Fruit fly (Drosophila melanogaster) whole organism, pupa: Measurements from ENCODE around the gene Arpc2.
A peak's percentile ranks its signal among the peaks of the same experiment; 100 is the strongest.

Source experiments
- CG10348 ChIP-seq: fragments of 200-800 bp; sonication (Bioruptor generic); IDR thresholded peaks from 2 replicates; pipeline ENCODE4 v1.3.6; 2022; ENCODE audit warnings: missing biosample characterization, missing genetic modification characterization
- CG12605 ChIP-seq: fragments of 200-800 bp; sonication (Bioruptor generic); IDR thresholded peaks from 2 replicates; pipeline ENCODE4 v1.3.6; 2022; ENCODE audit warnings: missing biosample characterization, missing genetic modification characterization
- CG13204 ChIP-seq: fragments of 200-800 bp; sonication (Bioruptor generic); optimal IDR thresholded peaks from 2 replicates; lab custom pipeline; 2018; ENCODE audit warnings: missing biosample characterization, mild to moderate bottlenecking, missing genetic modification characterization, moderate library complexity
- CG14655 ChIP-seq: fragments of 200-800 bp; sonication (Bioruptor generic); optimal IDR thresholded peaks from 3 replicates; lab custom pipeline; 2017; ENCODE audit warnings: mild to moderate bottlenecking, missing biosample characterization, missing genetic modification reagents, missing genetic modification characterization
- CG15710 ChIP-seq: fragments of 200-800 bp; sonication (Bioruptor generic); optimal IDR thresholded peaks from 2 replicates; lab custom pipeline; 2018; ENCODE audit warnings: missing biosample characterization, mild to moderate bottlenecking, missing genetic modification characterization, moderate library complexity
- CG17806 ChIP-seq: fragments of 200-800 bp; sonication (Bioruptor generic); optimal IDR thresholded peaks from 2 replicates; lab custom pipeline; 2018; ENCODE audit warnings: missing biosample characterization, mild to moderate bottlenecking, missing genetic modification characterization, moderate library complexity
- CG32121 ChIP-seq: fragments of 200-800 bp; sonication (Bioruptor generic); IDR thresholded peaks from 2 replicates; pipeline ENCODE4 v1.3.6; 2022; ENCODE audit warnings: missing biosample characterization, missing genetic modification characterization
- CG34367 ChIP-seq: fragments of 200-800 bp; sonication (Bioruptor generic); optimal IDR thresholded peaks from 2 replicates; lab custom pipeline; 2018; ENCODE audit warnings: missing biosample characterization, mild to moderate bottlenecking, missing genetic modification characterization
- CG4496 ChIP-seq: fragments of 200-800 bp; sonication (Bioruptor generic); IDR thresholded peaks from 3 replicates; pipeline ENCODE4 v1.3.6; 2022; ENCODE audit warnings: missing biosample characterization, missing genetic modification characterization
- CG8159 ChIP-seq: fragments of 200-800 bp; sonication (Bioruptor generic); optimal IDR thresholded peaks from 3 replicates; lab custom pipeline; 2018; ENCODE audit warnings: missing biosample characterization, mild to moderate bottlenecking, missing genetic modification characterization, moderate library complexity
- CG8301 ChIP-seq: fragments of 200-800 bp; sonication (Bioruptor generic); optimal IDR thresholded peaks from 2 replicates; lab custom pipeline; 2018; ENCODE audit warnings: missing biosample characterization, mild to moderate bottlenecking, missing genetic modification characterization
- CG9948 ChIP-seq: fragments of 200-800 bp; sonication (Bioruptor generic); optimal IDR thresholded peaks from 2 replicates; lab custom pipeline; 2018; ENCODE audit warnings: missing biosample characterization, mild to moderate bottlenecking, missing genetic modification characterization, moderate library complexity
- D1 ChIP-seq: fragments of 200-800 bp; sonication (Bioruptor generic); optimal IDR thresholded peaks from 2 replicates; lab custom pipeline; 2018; ENCODE audit warnings: missing biosample characterization, mild to moderate bottlenecking, missing genetic modification characterization, moderate library complexity
- EcR ChIP-seq: fragments of 200-800 bp; sonication (Bioruptor generic); optimal IDR thresholded peaks from 3 replicates; lab custom pipeline; 2019; ENCODE audit warnings: missing biosample characterization, missing genetic modification characterization, mild to moderate bottlenecking, moderate library complexity, missing genetic modification reagents
- Ets98B ChIP-seq: fragments of 200-800 bp; sonication (Bioruptor generic); IDR thresholded peaks from 2 replicates; pipeline ENCODE4 v1.3.6; 2022; ENCODE audit warnings: missing biosample characterization, missing genetic modification characterization
- Pif1A ChIP-seq: fragments of 200-800 bp; sonication (Bioruptor generic); optimal IDR thresholded peaks from 3 replicates; lab custom pipeline; 2016; ENCODE audit warnings: missing biosample characterization, missing genetic modification characterization
- Pif1B ChIP-seq: fragments of 200-800 bp; sonication (Bioruptor generic); optimal IDR thresholded peaks from 3 replicates; lab custom pipeline; 2016; ENCODE audit warnings: missing biosample characterization, missing genetic modification characterization
- Snoo ChIP-seq: fragments of 200-800 bp; sonication (Bioruptor generic); optimal IDR thresholded peaks from 3 replicates; lab custom pipeline; 2017; ENCODE audit warnings: missing biosample characterization, mild to moderate bottlenecking, missing genetic modification characterization, inconsistent platforms
- fd96Ca ChIP-seq: fragments of 200-800 bp; sonication (Bioruptor generic); IDR thresholded peaks from 3 replicates; pipeline ENCODE4 v1.3.6; 2022; ENCODE audit warnings: missing biosample characterization, missing genetic modification characterization
- gl ChIP-seq: fragments of 200-800 bp; sonication (Bioruptor generic); optimal IDR thresholded peaks from 2 replicates; lab custom pipeline; 2018; ENCODE audit warnings: missing biosample characterization, mild to moderate bottlenecking, missing genetic modification characterization
- rn ChIP-seq: fragments of 200-800 bp; sonication (Bioruptor generic); IDR thresholded peaks from 2 replicates; pipeline ENCODE4 v1.3.6; 2022; ENCODE audit warnings: missing biosample characterization, missing genetic modification characterization

Arpc2 gene

DNA sequence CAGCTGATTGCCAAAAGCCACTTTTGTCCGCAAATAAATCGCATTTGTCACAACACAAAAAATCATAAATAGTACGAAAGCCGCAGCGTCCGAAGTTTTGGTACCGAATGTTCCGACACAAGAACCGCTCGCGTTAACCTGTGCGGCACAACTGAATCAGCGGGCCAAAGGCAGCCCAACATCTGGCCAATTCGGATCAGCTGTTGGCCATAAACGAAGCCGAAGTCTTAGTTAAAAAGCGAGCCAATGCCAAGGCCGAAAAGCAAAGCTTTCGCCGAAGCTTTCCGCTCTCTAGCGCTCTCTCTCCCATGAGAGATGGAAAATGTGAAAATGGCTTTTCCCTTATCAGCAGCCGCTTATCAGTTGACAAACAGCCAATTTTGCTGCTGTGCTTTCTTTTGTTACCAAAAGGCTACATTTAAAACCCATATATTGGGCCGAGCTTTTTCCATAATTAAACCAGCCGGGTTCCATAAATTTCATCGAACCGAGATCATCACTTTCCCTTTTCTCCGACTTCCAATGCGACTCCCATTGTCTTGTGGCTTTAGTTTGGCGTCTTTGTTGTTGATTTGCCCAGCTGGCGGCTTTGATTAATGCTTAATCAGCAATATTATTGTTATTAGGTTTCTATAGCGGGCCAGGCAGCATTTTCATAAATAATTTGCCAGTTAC, 34.6 kb upstream of the Arpc2 start, which contains the start of gene CG16798:
TSS of gene CG16798 (minus strand) at position 216 of the 675 bp plus-strand sequence.
- TF ChIP-seq CG34367 (no peak), CG8301 (tag; lab: Kevin White, UChicago) (no peak), CG32121 (no peak), CG10348 (GFP tag; lab: Robert Waterston, UW) (no peak), Pif1B (GFP tag; lab: Kevin White, UChicago) (no peak), CG13204 (GFP tag; lab: Kevin White, UChicago) (no peak), CG12605 (GFP tag; lab: Robert Waterston, UW) (no peak), gl (tag; lab: Kevin White, UChicago) (no peak), EcR (GFP tag; lab: Kevin White, UChicago) (no peak), fd96Ca (GFP tag; lab: Robert Waterston, UW) (no peak), CG14655 (no peak), CG15710 (tag; lab: Kevin White, UChicago) (no peak), CG8159 (tag; lab: Kevin White, UChicago) (no peak), CG17806 (no peak), Ets98B (GFP tag; lab: Robert Waterston, UW) (no peak; the same call in 1 of the 2 replicates), Pif1A (GFP tag; lab: Kevin White, UChicago) (no peak), D1 (tag; lab: Kevin White, UChicago) (no peak), Snoo (no peak), rn (GFP tag; lab: Robert Waterston, UW) (no peak), CG4496 (no peak)

DNA sequence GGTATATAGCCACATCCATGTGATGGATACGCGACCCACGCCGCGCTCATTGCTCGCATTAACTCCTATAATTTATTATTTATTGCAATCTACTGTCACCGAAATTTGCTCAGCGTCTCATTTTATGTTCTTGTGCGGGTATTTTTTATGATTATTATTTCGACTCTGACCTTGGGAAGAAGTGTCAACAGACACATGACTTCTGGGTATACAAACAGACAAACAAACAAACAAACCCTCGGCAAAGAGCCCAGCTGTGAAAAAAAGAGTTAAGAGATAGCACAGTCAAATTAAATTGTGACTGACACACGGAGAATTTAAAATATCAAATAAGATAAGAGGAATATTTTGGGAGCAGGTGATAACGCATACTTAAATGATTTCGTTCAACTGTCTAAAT, 26.9 kb upstream of the Arpc2 start:
- no peak for TF ChIP-seq fd96Ca (GFP tag; lab: Robert Waterston, UW)
- no peak for TF ChIP-seq CG13204 (GFP tag; lab: Kevin White, UChicago)
- TF ChIP-seq CG9948 (tag; lab: Kevin White, UChicago), result no peak
- TF ChIP-seq CG8301 (tag; lab: Kevin White, UChicago), result no peak
- no peak for TF ChIP-seq CG8159 (tag; lab: Kevin White, UChicago)
- TF ChIP-seq CG32121, result no peak
- no peak for TF ChIP-seq CG14655
- no peak for TF ChIP-seq Pif1B (GFP tag; lab: Kevin White, UChicago)
- no peak for TF ChIP-seq Ets98B (GFP tag; lab: Robert Waterston, UW)
- TF ChIP-seq CG12605 (GFP tag; lab: Robert Waterston, UW), result no peak
- TF ChIP-seq CG34367, result no peak
- TF ChIP-seq Pif1A (GFP tag; lab: Kevin White, UChicago), result no peak
- TF ChIP-seq EcR (GFP tag; lab: Kevin White, UChicago), result no peak
- no peak for TF ChIP-seq CG15710 (tag; lab: Kevin White, UChicago)
- TF ChIP-seq, all 21 proteins: peak for 0

DNA sequence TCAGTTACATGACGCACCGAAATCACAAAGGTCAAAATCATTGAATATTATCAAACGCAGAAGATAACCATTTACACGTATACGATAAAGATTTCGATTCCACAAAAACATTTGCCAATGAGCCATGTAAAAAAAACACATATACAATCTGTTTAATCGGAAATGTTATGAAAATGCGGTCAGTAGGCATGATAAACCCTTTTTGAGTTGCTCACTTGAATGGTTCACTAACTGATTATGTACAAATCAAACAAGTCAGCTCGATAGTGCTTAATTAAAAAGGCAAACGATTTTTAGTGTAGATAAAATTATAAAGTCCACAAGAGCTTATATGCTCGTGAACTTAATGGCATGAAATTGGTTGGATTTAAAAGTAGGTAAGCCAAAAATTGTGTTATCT, 19.8 kb upstream of the Arpc2 start:
- TF ChIP-seq D1 (tag; lab: Kevin White, UChicago) (no peak), CG8159 (tag; lab: Kevin White, UChicago) (no peak), CG4496 (no peak), CG14655 (no peak), CG15710 (tag; lab: Kevin White, UChicago) (no peak), fd96Ca (GFP tag; lab: Robert Waterston, UW) (no peak), rn (GFP tag; lab: Robert Waterston, UW) (no peak), CG17806 (no peak), EcR (GFP tag; lab: Kevin White, UChicago) (no peak), gl (tag; lab: Kevin White, UChicago) (no peak), Snoo (no peak), Ets98B (GFP tag; lab: Robert Waterston, UW) (no peak)

DNA sequence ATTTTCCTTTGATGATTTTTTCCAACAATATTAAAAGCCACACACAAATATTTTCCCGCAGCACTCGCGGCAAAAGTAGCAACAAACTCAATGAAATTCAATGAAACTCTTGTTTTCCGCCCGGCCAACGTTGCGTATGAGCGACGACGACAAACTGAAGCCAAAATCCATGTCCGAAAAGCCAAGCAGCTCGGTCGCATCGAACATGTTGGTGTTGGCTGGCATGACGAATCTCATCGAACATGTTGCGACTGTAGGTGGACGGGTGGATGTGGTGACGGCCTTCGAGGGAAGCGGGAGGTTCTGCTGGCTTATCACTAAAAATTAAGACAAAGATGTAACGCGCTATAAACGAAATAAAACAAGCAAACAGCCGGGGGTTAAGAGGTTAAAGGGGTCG, 17.6 kb upstream of the Arpc2 start:
- TF ChIP-seq CG32121 (no peak), Ets98B (GFP tag; lab: Robert Waterston, UW) (no peak), D1 (tag; lab: Kevin White, UChicago) (no peak), CG8301 (tag; lab: Kevin White, UChicago) (no peak), CG12605 (GFP tag; lab: Robert Waterston, UW) (no peak), EcR (GFP tag; lab: Kevin White, UChicago) (no peak), CG17806 (no peak), Snoo (no peak), fd96Ca (GFP tag; lab: Robert Waterston, UW) (0 out of 3 replicates have a peak, but pooled peaks have one; percentile 18), Pif1B (GFP tag; lab: Kevin White, UChicago) (no peak), CG4496 (peak; percentile 48; the same call in 1 of the 3 replicates), CG9948 (tag; lab: Kevin White, UChicago) (no peak)

DNA sequence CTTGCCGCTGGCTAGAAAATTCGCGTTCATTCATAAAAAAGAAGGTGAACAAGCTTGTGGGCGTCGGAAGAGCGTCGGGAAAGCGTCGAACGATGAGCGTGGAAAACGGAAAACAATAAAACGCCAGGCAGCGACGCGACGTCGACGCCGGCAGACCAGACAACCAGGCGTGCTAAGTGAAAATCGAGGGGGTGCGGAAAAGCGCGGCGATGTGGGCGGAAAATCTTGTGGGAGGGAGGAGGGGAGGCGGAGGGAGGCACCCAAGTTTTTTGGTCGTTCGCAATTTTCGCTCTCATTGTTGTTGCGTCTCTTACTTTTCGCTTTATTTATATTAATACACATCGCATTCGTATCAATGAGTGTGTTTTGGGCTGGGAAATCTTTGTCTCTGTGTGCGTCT, 16.0 kb upstream of the Arpc2 start:
- TF ChIP-seq CG32121, result peak; percentile 47; the same call in 1 of the 2 replicates
- TF ChIP-seq Ets98B (GFP tag; lab: Robert Waterston, UW), result 0 out of 2 replicates have a peak, but pooled peaks have one; percentile 16
- TF ChIP-seq CG17806, result no peak

DNA sequence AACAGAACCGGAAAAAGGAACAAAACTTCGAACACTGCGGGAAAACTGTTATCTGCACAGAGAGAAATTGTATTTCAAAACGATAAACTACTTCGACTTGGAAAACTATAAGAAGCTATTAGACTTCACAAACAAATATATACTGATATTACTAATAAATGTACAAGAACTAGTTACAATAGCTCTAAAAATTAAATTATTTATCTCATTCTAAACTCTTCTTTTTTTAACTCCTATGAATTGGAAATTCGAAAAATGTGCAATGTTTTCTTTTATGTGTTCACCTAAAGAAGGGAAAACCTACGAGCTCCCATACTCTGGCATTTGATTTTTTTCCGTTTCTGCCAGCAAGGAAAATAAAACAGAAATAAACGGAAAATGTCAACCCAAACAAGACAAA, 15.4 kb upstream of the Arpc2 start:
- no peak for TF ChIP-seq CG9948 (tag; lab: Kevin White, UChicago)
- no peak for TF ChIP-seq CG32121
- peak; percentile 53 for TF ChIP-seq CG14655
- TF ChIP-seq Ets98B (GFP tag; lab: Robert Waterston, UW), result 0 out of 2 replicates have a peak, but pooled peaks have one; percentile 2
- TF ChIP-seq fd96Ca (GFP tag; lab: Robert Waterston, UW), result no peak
- TF ChIP-seq CG8301 (tag; lab: Kevin White, UChicago), result peak; percentile 6
- TF ChIP-seq EcR (GFP tag; lab: Kevin White, UChicago), result no peak
